Worm (Caenorhabditis elegans) whole organism, L3 larva: ENCODE data around the gene srw-43.

Experiments
- R02D3.7 ChIP-seq: fragments of 150-350 bp; optimal IDR thresholded peaks from 2 replicates; lab custom pipeline; 2014; ENCODE audit warnings: missing biosample characterization, missing genetic modification characterization
- ZK546.5 ChIP-seq: sonication (generic microtip); optimal IDR thresholded peaks from 2 replicates; lab custom pipeline; 2017; ENCODE audit warnings: missing biosample characterization, missing genetic modification characterization
- aly-2 ChIP-seq: fragments of 150-350 bp; optimal IDR thresholded peaks from 2 replicates; lab custom pipeline; 2014; ENCODE audit warnings: missing biosample characterization, missing genetic modification characterization
- ama-1 ChIP-seq: fragments of 150-350 bp; optimal IDR thresholded peaks from 2 replicates; lab custom pipeline; 2018
- ceh-16 ChIP-seq: sonication (generic microtip); optimal IDR thresholded peaks from 2 replicates; lab custom pipeline; 2017; ENCODE audit warnings: missing biosample characterization, missing genetic modification characterization
- ceh-28 ChIP-seq: fragments of 150-350 bp; optimal IDR thresholded peaks from 2 replicates; lab custom pipeline; 2014; ENCODE audit warnings: missing biosample characterization, missing genetic modification reagents, missing genetic modification characterization
- ceh-82 ChIP-seq: fragments of 150-350 bp; optimal IDR thresholded peaks from 2 replicates; lab custom pipeline; 2014; ENCODE audit warnings: missing biosample characterization, missing genetic modification characterization
- ceh-9 ChIP-seq: sonication (generic microtip); optimal IDR thresholded peaks from 2 replicates; lab custom pipeline; 2018; ENCODE audit warnings: missing biosample characterization, missing genetic modification characterization
- daf-12 ChIP-seq: fragments of 150-350 bp; optimal IDR thresholded peaks from 2 replicates; lab custom pipeline; 2014; ENCODE audit warnings: missing biosample characterization, missing genetic modification reagents, missing genetic modification characterization
- egl-27 ChIP-seq: sonication (generic microtip); optimal IDR thresholded peaks from 4 replicates; lab custom pipeline; 2017; ENCODE audit warnings: missing biosample characterization, missing genetic modification reagents, missing genetic modification characterization
- egl-5 ChIP-seq: fragments of 150-350 bp; optimal IDR thresholded peaks from 2 replicates; lab custom pipeline; 2017; ENCODE audit warnings: missing biosample characterization, missing genetic modification reagents, missing genetic modification characterization, inconsistent platforms
- elt-1 ChIP-seq: fragments of 150-350 bp; optimal IDR thresholded peaks from 2 replicates; lab custom pipeline; 2014; ENCODE audit warnings: missing biosample characterization, missing genetic modification characterization
- elt-2 ChIP-seq: sonication (generic microtip); optimal IDR thresholded peaks from 2 replicates; lab custom pipeline; 2016; ENCODE audit warnings: missing genetic modification reagents, mild to moderate bottlenecking, missing genetic modification characterization, missing compliant biosample characterization
- elt-3 ChIP-seq, 3 experiments: fragments of 150-350 bp in 1 of 3; sonication (generic microtip) in 2 of 3; optimal IDR thresholded peaks; 2 replicates in 2 of 3; 4 replicates in 1 of 3; lab custom pipeline; 2014 to 2017; ENCODE audit warnings: missing biosample characterization in 3 of 3, missing genetic modification characterization in 3 of 3
- eor-1 ChIP-seq, 2 experiments: fragments of 150-350 bp; optimal IDR thresholded peaks; 2 replicates each; lab custom pipeline; 2014 to 2018; ENCODE audit warnings: missing biosample characterization in 2 of 2, missing genetic modification characterization in 2 of 2
- fkh-10 ChIP-seq: sonication (generic microtip); optimal IDR thresholded peaks from 2 replicates; lab custom pipeline; 2017; ENCODE audit warnings: missing biosample characterization, missing genetic modification reagents, missing genetic modification characterization
- fos-1 ChIP-seq: fragments of 150-350 bp; optimal IDR thresholded peaks from 2 replicates; lab custom pipeline; 2014; ENCODE audit warnings: missing biosample characterization, missing genetic modification characterization
- hmg-11 ChIP-seq: sonication (generic microtip); optimal IDR thresholded peaks from 2 replicates; lab custom pipeline; 2016; ENCODE audit warnings: missing genetic modification characterization, missing compliant biosample characterization
- jun-1 ChIP-seq: fragments of 150-350 bp; optimal IDR thresholded peaks from 2 replicates; lab custom pipeline; 2014; ENCODE audit warnings: missing biosample characterization, missing genetic modification reagents, missing genetic modification characterization
- lin-15B ChIP-seq: fragments of 150-350 bp; optimal IDR thresholded peaks from 2 replicates; lab custom pipeline; 2014; ENCODE audit warnings: missing biosample characterization, missing genetic modification characterization
- lsy-12 ChIP-seq: sonication (generic microtip); optimal IDR thresholded peaks from 2 replicates; lab custom pipeline; 2016; ENCODE audit warnings: mild to moderate bottlenecking, missing genetic modification characterization, missing compliant biosample characterization
- mdl-1 ChIP-seq: fragments of 150-350 bp; optimal IDR thresholded peaks from 2 replicates; lab custom pipeline; 2014; ENCODE audit warnings: missing biosample characterization, missing genetic modification characterization
- mml-1 ChIP-seq: fragments of 150-350 bp; sonication (generic microtip); optimal IDR thresholded peaks from 3 replicates; lab custom pipeline; 2014; ENCODE audit warnings: missing biosample characterization, missing genetic modification characterization
- nfya-1 ChIP-seq: sonication (generic microtip); optimal IDR thresholded peaks from 2 replicates; lab custom pipeline; 2017; ENCODE audit warnings: missing genetic modification characterization, mild to moderate bottlenecking, missing compliant biosample characterization, antibody characterized with exemption, moderate library complexity; ENCODE audit not compliant: insufficient read depth
- nhr-11 ChIP-seq: fragments of 150-350 bp; optimal IDR thresholded peaks from 2 replicates; lab custom pipeline; 2014; ENCODE audit warnings: missing biosample characterization, missing genetic modification characterization
- nhr-23 ChIP-seq: fragments of 150-350 bp; optimal IDR thresholded peaks from 2 replicates; lab custom pipeline; 2014; ENCODE audit warnings: missing biosample characterization, missing genetic modification reagents, missing genetic modification characterization
- nhr-25 ChIP-seq: sonication (generic microtip); optimal IDR thresholded peaks from 2 replicates; lab custom pipeline; 2017; ENCODE audit warnings: missing biosample characterization, missing genetic modification characterization
- nhr-28 ChIP-seq: fragments of 150-350 bp; optimal IDR thresholded peaks from 2 replicates; lab custom pipeline; 2014; ENCODE audit warnings: missing biosample characterization, missing genetic modification characterization
- nhr-43 ChIP-seq: sonication (generic microtip); optimal IDR thresholded peaks from 2 replicates; lab custom pipeline; 2016; ENCODE audit warnings: mild to moderate bottlenecking, missing genetic modification characterization, missing compliant biosample characterization; ENCODE audit not compliant: poor library complexity, severe bottlenecking
- nhr-67 ChIP-seq: fragments of 150-350 bp; optimal IDR thresholded peaks from 2 replicates; lab custom pipeline; 2014; ENCODE audit warnings: missing biosample characterization, missing genetic modification characterization
- nhr-76 ChIP-seq: fragments of 150-350 bp; sonication (generic microtip); optimal IDR thresholded peaks from 5 replicates; lab custom pipeline; 2014; ENCODE audit warnings: missing biosample characterization, missing genetic modification characterization
- nhr-77 ChIP-seq: fragments of 150-350 bp; optimal IDR thresholded peaks from 2 replicates; lab custom pipeline; 2014; ENCODE audit warnings: missing biosample characterization, missing genetic modification characterization
- pha-4 ChIP-seq: fragments of 150-350 bp; optimal IDR thresholded peaks from 2 replicates; lab custom pipeline; 2014; ENCODE audit warnings: missing biosample characterization, missing genetic modification reagents, missing genetic modification characterization
- pqm-1 ChIP-seq: fragments of 150-350 bp; optimal IDR thresholded peaks from 2 replicates; lab custom pipeline; 2017; ENCODE audit warnings: missing biosample characterization, missing genetic modification characterization, inconsistent platforms
- skn-1 ChIP-seq: fragments of 150-350 bp; optimal IDR thresholded peaks from 2 replicates; lab custom pipeline; 2014; ENCODE audit warnings: missing biosample characterization, missing genetic modification characterization
- tbx-2 ChIP-seq: sonication (generic microtip); optimal IDR thresholded peaks from 2 replicates; lab custom pipeline; 2016; ENCODE audit warnings: mild to moderate bottlenecking, missing genetic modification characterization, missing compliant biosample characterization
- unc-39 ChIP-seq: sonication (generic microtip); optimal IDR thresholded peaks from 4 replicates; lab custom pipeline; 2017; ENCODE audit warnings: missing biosample characterization, missing genetic modification characterization
- unc-62 ChIP-seq: fragments of 150-350 bp; sonication (generic microtip); optimal IDR thresholded peaks from 4 replicates; lab custom pipeline; 2014; ENCODE audit warnings: missing biosample characterization, missing genetic modification reagents, missing genetic modification characterization
- ztf-11 ChIP-seq: fragments of 150-350 bp; optimal IDR thresholded peaks from 2 replicates; lab custom pipeline; 2014; ENCODE audit warnings: missing biosample characterization, missing genetic modification characterization
- ztf-4 ChIP-seq: fragments of 150-350 bp; optimal IDR thresholded peaks from 2 replicates; lab custom pipeline; 2014; ENCODE audit warnings: missing biosample characterization, missing genetic modification characterization

srw-43 gene

ce11 chrV:16726915-16727314 is 41.1 kb downstream of the srw-43 start, which contains the start of gene T25E12.14:
Gene T25E12.14 (plus strand): TSS chrV:16727215.
- TF ChIP-seq tbx-2 (tag; lab: Kevin White, UChicago) = no peak
- TF ChIP-seq unc-39 (tag; lab: Kevin White, UChicago) = no peak
- TF ChIP-seq ceh-9 (tag; lab: Kevin White, UChicago) = no peak
- no peak for TF ChIP-seq hmg-11
- no peak for TF ChIP-seq nhr-43 (tag; lab: Kevin White, UChicago)
- no peak for TF ChIP-seq jun-1 (tag; lab: Kevin White, UChicago)
- no peak for TF ChIP-seq pha-4 (tag; lab: Kevin White, UChicago)
- no peak for TF ChIP-seq unc-62 (GFP tag; lab: Kevin White, UChicago)
- no peak for TF ChIP-seq nhr-28 (tag; lab: Kevin White, UChicago)
- TF ChIP-seq nfya-1 (tag; lab: Kevin White, UChicago) = no peak
- no peak for TF ChIP-seq ama-1 (lab: Kevin White, UChicago)
- no peak for TF ChIP-seq egl-5 (tag; lab: Kevin White, UChicago)
- no peak for TF ChIP-seq daf-12
- TF ChIP-seq ceh-82 (tag; lab: Kevin White, UChicago) = no peak

DNA sequence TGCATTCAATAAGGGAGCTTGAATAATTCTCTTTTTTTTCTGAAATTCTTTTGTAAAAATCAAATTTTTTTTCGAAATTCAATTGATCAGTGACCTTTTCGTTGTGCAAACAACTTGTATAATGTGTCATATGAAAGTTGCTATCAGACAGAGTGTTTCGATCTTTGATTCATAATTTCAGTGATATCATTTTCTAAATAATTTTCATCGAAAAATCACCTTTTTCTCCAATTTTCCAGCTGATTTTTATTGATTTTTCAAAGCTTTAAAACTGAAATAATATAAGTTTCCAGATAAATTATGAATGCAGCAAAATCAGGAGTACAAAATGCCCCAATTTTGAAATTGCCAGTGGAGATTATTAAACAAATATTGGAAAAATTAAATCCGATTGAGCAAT is 42.6 kb downstream of the srw-43 start, which contains the start of gene fbxa-127:
Gene fbxa-127 (plus strand): TSS at position 301 of the 400 bp plus-strand sequence.
- TF ChIP-seq aly-2 (tag; lab: Kevin White, UChicago) = no peak
- TF ChIP-seq nhr-25 = no peak
- no peak for TF ChIP-seq ZK546.5
- TF ChIP-seq ztf-11 (tag; lab: Kevin White, UChicago) = no peak
- no peak for TF ChIP-seq elt-1 (tag; lab: Kevin White, UChicago)
- no peak for TF ChIP-seq nhr-23 (tag; lab: Kevin White, UChicago)
- no peak for TF ChIP-seq elt-3 (tag; optimal IDR thresholded peaks at IDR 0.05; lab: Kevin White, UChicago)
- no peak for TF ChIP-seq fos-1 (tag; lab: Kevin White, UChicago)
- no peak for TF ChIP-seq egl-27 (tag; lab: Kevin White, UChicago)
- TF ChIP-seq egl-5 (tag; lab: Kevin White, UChicago) = no peak
- TF ChIP-seq nhr-67 = no peak
- peak; percentile 26 for TF ChIP-seq pqm-1
- peak; percentile 25 for TF ChIP-seq elt-2
- no peak for TF ChIP-seq ceh-28

DNA sequence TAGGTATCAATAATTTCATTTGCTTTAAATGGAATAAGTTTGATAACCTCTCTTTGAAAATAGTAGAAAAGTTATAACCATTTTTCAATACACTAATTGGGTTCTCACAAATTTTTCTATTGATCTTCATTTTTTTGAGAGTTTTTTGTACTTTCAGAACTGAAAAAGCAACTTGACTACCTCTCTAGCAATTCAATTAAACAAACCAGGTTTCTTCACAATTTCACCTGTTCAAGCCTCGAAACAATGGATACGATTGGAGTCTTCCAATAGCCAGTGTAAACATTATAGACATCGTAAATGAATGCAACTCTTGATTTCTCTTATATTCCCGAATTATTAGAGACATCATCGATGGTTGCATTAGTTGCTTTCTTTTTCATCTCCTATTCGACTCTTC is 44.1 kb downstream of the srw-43 start, which contains the start of gene srz-99:
Gene srz-99 (plus strand): TSS at position 301 of the 400 bp plus-strand sequence.
- no peak for TF ChIP-seq fos-1 (tag; lab: Kevin White, UChicago)
- no peak for TF ChIP-seq eor-1 (tag; optimal IDR thresholded peaks at IDR 0.05; lab: Kevin White, UChicago)
- TF ChIP-seq elt-3 (tag; optimal IDR thresholded peaks at IDR 0.05; lab: Kevin White, UChicago) = no peak
- no peak for TF ChIP-seq egl-27 (tag; lab: Kevin White, UChicago)
- no peak for TF ChIP-seq elt-1 (tag; lab: Kevin White, UChicago)
- no peak for TF ChIP-seq R02D3.7 (tag; lab: Kevin White, UChicago)
- TF ChIP-seq nhr-28 (tag; lab: Kevin White, UChicago) = no peak
- no peak for TF ChIP-seq ama-1 (lab: Kevin White, UChicago)
- no peak for TF ChIP-seq mml-1 (tag; lab: Kevin White, UChicago)
- TF ChIP-seq daf-12 = no peak
- no peak for TF ChIP-seq ztf-11 (tag; lab: Kevin White, UChicago)
- TF ChIP-seq jun-1 (tag; lab: Kevin White, UChicago) = no peak
- TF ChIP-seq fkh-10 (GFP tag; lab: Kevin White, UChicago) = no peak
- no peak for TF ChIP-seq nhr-43 (tag; lab: Kevin White, UChicago)
- TF ChIP-seq skn-1 (tag; lab: Kevin White, UChicago) = no peak
- TF ChIP-seq nhr-77 (tag; lab: Kevin White, UChicago) = no peak
- TF ChIP-seq ceh-9 (tag; lab: Kevin White, UChicago) = no peak
- TF ChIP-seq ztf-4 (tag; lab: Kevin White, UChicago) = no peak
- TF ChIP-seq nhr-25 = no peak
- no peak for TF ChIP-seq ceh-16 (tag; lab: Kevin White, UChicago)

DNA sequence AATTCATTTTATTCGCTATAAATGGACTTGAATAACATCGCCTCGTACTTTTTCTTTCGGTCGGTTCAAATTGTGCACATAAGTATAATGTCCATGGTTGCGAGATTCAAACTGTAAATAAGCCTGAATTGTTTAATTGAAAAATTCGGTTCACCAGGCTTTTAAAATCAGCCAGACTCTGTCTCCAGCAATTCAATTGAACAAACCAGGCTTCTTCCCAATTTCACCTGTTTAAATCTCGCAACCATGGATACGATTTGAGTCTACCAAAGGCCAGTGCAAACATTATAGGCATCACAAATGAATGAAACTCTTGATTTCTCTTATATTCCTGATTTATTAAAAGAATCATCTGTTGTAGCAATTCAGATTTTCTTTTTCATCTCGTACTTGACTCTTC is 45.8 kb downstream of the srw-43 start, which contains the start of gene srz-100:
Gene srz-100 (plus strand): TSS at position 301 of the 400 bp plus-strand sequence.
- no peak for TF ChIP-seq nhr-11
- no peak for TF ChIP-seq nhr-76 (tag; lab: Kevin White, UChicago)
- no peak for TF ChIP-seq lsy-12 (tag; lab: Kevin White, UChicago)
- TF ChIP-seq nhr-43 (tag; lab: Kevin White, UChicago) = no peak
- TF ChIP-seq lin-15B (tag; lab: Kevin White, UChicago) = no peak
- no peak for TF ChIP-seq ama-1 (lab: Kevin White, UChicago)
- TF ChIP-seq elt-3 (tag; optimal IDR thresholded peaks at IDR 0.05; lab: Kevin White, UChicago) = no peak
- no peak for TF ChIP-seq pqm-1
- TF ChIP-seq unc-62 (GFP tag; lab: Kevin White, UChicago) = no peak
- no peak for TF ChIP-seq nhr-25
- no peak for TF ChIP-seq eor-1 (tag; optimal IDR thresholded peaks at IDR 0.05; lab: Kevin White, UChicago)
- no peak for TF ChIP-seq hmg-11
- TF ChIP-seq tbx-2 (tag; lab: Kevin White, UChicago) = no peak
- TF ChIP-seq skn-1 (tag; lab: Kevin White, UChicago) = no peak
- TF ChIP-seq ceh-16 (tag; lab: Kevin White, UChicago) = no peak
- no peak for TF ChIP-seq nhr-67
- TF ChIP-seq egl-27 (tag; lab: Kevin White, UChicago) = no peak
- no peak for TF ChIP-seq mdl-1
- no peak for TF ChIP-seq elt-1 (tag; lab: Kevin White, UChicago)
- no peak for TF ChIP-seq unc-39 (tag; lab: Kevin White, UChicago)
